Fruit fly (Drosophila melanogaster) whole organism, embryonic: Measurements from ENCODE around the gene CG15625.
A peak's percentile ranks its signal among the peaks of the same experiment; 100 is the strongest.

Experiments
- C15 ChIP-seq: fragments of 200-800 bp; sonication (Bioruptor generic); IDR thresholded peaks from 3 replicates; pipeline ENCODE4 v1.3.6; 2022; ENCODE audit warnings: missing biosample characterization, missing genetic modification characterization
- CG10366 ChIP-seq: fragments of 200-800 bp; sonication (Bioruptor generic); IDR thresholded peaks from 2 replicates; pipeline ENCODE4 v1.3.6; 2022; ENCODE audit warnings: missing biosample characterization, missing genetic modification characterization
- CG14860 ChIP-seq: fragments of 200-800 bp; sonication (Bioruptor generic); IDR thresholded peaks from 3 replicates; pipeline ENCODE4 v1.3.6; 2022; ENCODE audit warnings: missing biosample characterization, missing genetic modification characterization; ENCODE audit not compliant: partially characterized antibody
- CG15514 ChIP-seq: fragments of 200-800 bp; sonication (Bioruptor generic); optimal IDR thresholded peaks from 3 replicates; lab custom pipeline; 2017; ENCODE audit warnings: missing biosample characterization, missing genetic modification characterization, mild to moderate bottlenecking, moderate library complexity, missing genetic modification reagents
- CG15601 ChIP-seq: fragments of 200-800 bp; sonication (Bioruptor generic); optimal IDR thresholded peaks from 3 replicates; lab custom pipeline; 2019; ENCODE audit warnings: missing biosample characterization, mild to moderate bottlenecking, missing genetic modification characterization, moderate library complexity
- CG1647 ChIP-seq: fragments of 200-800 bp; sonication (Bioruptor generic); optimal IDR thresholded peaks from 3 replicates; lab custom pipeline; 2016; ENCODE audit warnings: missing biosample characterization, missing genetic modification characterization
- CG3281 ChIP-seq: fragments of 200-800 bp; sonication (Bioruptor generic); optimal IDR thresholded peaks from 3 replicates; lab custom pipeline; 2017; ENCODE audit warnings: missing biosample characterization, mild to moderate bottlenecking, missing genetic modification characterization
- CG34224 ChIP-seq: fragments of 200-800 bp; sonication (Bioruptor generic); IDR thresholded peaks from 3 replicates; pipeline ENCODE4 v1.3.6; 2022; ENCODE audit warnings: missing biosample characterization, missing genetic modification characterization; ENCODE audit not compliant: partially characterized antibody
- CG34376 ChIP-seq: fragments of 200-800 bp; sonication (Bioruptor generic); optimal IDR thresholded peaks from 2 replicates; lab custom pipeline; 2018; ENCODE audit warnings: missing biosample characterization, mild to moderate bottlenecking, missing genetic modification characterization
- CG8478 ChIP-seq: fragments of >200 bp; optimal IDR thresholded peaks from 2 replicates; lab custom pipeline; 2018
- Deaf1 ChIP-seq: fragments of 200-800 bp; optimal IDR thresholded peaks from 3 replicates; lab custom pipeline; 2019; ENCODE audit warnings: missing biosample characterization, mild to moderate bottlenecking, missing genetic modification characterization, moderate library complexity
- Dref ChIP-seq: fragments of 200-800 bp; sonication (Bioruptor generic); IDR thresholded peaks from 2 replicates; pipeline ENCODE4 v1.3.6; 2022; ENCODE audit warnings: missing biosample characterization, missing genetic modification characterization
- Drgx ChIP-seq: fragments of 200-800 bp; sonication (Bioruptor generic); IDR thresholded peaks from 2 replicates; pipeline ENCODE4 v1.3.6; 2022; ENCODE audit warnings: missing biosample characterization, missing genetic modification characterization
- Fer1 ChIP-seq: fragments of 200-800 bp; sonication (Bioruptor generic); optimal IDR thresholded peaks from 2 replicates; lab custom pipeline; 2017; ENCODE audit warnings: missing biosample characterization, mild to moderate bottlenecking, missing genetic modification characterization
- Hmr ChIP-seq: fragments of 200-800 bp; sonication (Bioruptor generic); optimal IDR thresholded peaks from 3 replicates; lab custom pipeline; 2017; ENCODE audit warnings: mild to moderate bottlenecking, missing biosample characterization, missing genetic modification reagents, missing genetic modification characterization
- Jarid2 ChIP-seq: fragments of 200-800 bp; sonication (Bioruptor generic); optimal IDR thresholded peaks from 3 replicates; lab custom pipeline; 2017; ENCODE audit warnings: mild to moderate bottlenecking, missing biosample characterization, missing genetic modification reagents, missing genetic modification characterization
- Lhr ChIP-seq: fragments of 200-800 bp; sonication (Bioruptor generic); optimal IDR thresholded peaks from 3 replicates; lab custom pipeline; 2017; ENCODE audit warnings: mild to moderate bottlenecking, missing biosample characterization, missing genetic modification reagents, missing genetic modification characterization
- Meics ChIP-seq: fragments of 200-800 bp; sonication (Bioruptor generic); optimal IDR thresholded peaks from 2 replicates; lab custom pipeline; 2017; ENCODE audit warnings: missing biosample characterization, mild to moderate bottlenecking, missing genetic modification characterization
- corto ChIP-seq: fragments of 200-800 bp; sonication (Bioruptor generic); optimal IDR thresholded peaks from 2 replicates; lab custom pipeline; 2016; ENCODE audit warnings: missing biosample characterization, mild to moderate bottlenecking, missing genetic modification characterization, moderate library complexity
- ems ChIP-seq: fragments of 200-800 bp; sonication (Bioruptor generic); optimal IDR thresholded peaks from 3 replicates; lab custom pipeline; 2016; ENCODE audit warnings: missing biosample characterization, missing genetic modification characterization
- lab ChIP-seq: fragments of 200-800 bp; sonication (Bioruptor generic); optimal IDR thresholded peaks from 3 replicates; lab custom pipeline; 2017; ENCODE audit warnings: missing biosample characterization, missing genetic modification characterization, mild to moderate bottlenecking, moderate library complexity, missing genetic modification reagents
- lbe ChIP-seq: fragments of 200-800 bp; sonication (Bioruptor generic); optimal IDR thresholded peaks from 2 replicates; lab custom pipeline; 2016; ENCODE audit warnings: missing biosample characterization, mild to moderate bottlenecking, missing genetic modification characterization
- lmd ChIP-seq: fragments of 200-800 bp; sonication (Bioruptor generic); IDR thresholded peaks from 2 replicates; pipeline ENCODE4 v1.3.6; 2022; ENCODE audit warnings: missing biosample characterization, missing genetic modification characterization
- lola ChIP-seq, 3 experiments: fragments of >200 bp in 2 of 3; fragments of 200-800 bp in 1 of 3; sonication (Bioruptor generic) in 1 of 3; optimal IDR thresholded peaks; 2 replicates each; lab custom pipeline; 2017 to 2019; ENCODE audit warnings: missing biosample characterization in 3 of 3, missing genetic modification characterization in 3 of 3, mild to moderate bottlenecking in 1 of 3, moderate library complexity in 1 of 3
- maf-S ChIP-seq: fragments of 200-800 bp; sonication (Bioruptor generic); optimal IDR thresholded peaks from 2 replicates; lab custom pipeline; 2016; ENCODE audit warnings: missing biosample characterization, missing genetic modification characterization
- scrt ChIP-seq: fragments of 200-800 bp; sonication (Bioruptor generic); optimal IDR thresholded peaks from 2 replicates; lab custom pipeline; 2018; ENCODE audit warnings: missing biosample characterization, mild to moderate bottlenecking, missing genetic modification characterization, moderate library complexity
- trem ChIP-seq: fragments of 200-800 bp; optimal IDR thresholded peaks from 3 replicates; lab custom pipeline; 2019; ENCODE audit warnings: missing biosample characterization, mild to moderate bottlenecking, missing genetic modification characterization, moderate library complexity

Gene CG15625

dm6 chr2L:4936325-4936869 lies 46.6 kb downstream of the CG15625 start, which contains the start of gene hoe2 (continued):
- 0 out of 3 replicates have a peak, but pooled peaks have one; percentile 9 for TF ChIP-seq CG34224
- TF ChIP-seq Lhr (GFP tag; lab: Kevin White, UChicago): no peak
- TF ChIP-seq Drgx (GFP tag; lab: Robert Waterston, UW): 0 out of 2 replicates have a peak, but pooled peaks have one; percentile 16
- TF ChIP-seq C15 (GFP tag; lab: Robert Waterston, UW): no peak
- TF ChIP-seq lab (GFP tag; lab: Kevin White, UChicago): peak; percentile 55
- peak; percentile 31 for TF ChIP-seq CG3281
- peak; percentile 4 for TF ChIP-seq Meics (GFP tag; lab: Kevin White, UChicago)
- TF ChIP-seq Hmr: peak; percentile 71
- no peak for TF ChIP-seq trem (tag; lab: Kevin White, UChicago)
- no peak for TF ChIP-seq maf-S (GFP tag; lab: Kevin White, UChicago)
- no peak for TF ChIP-seq CG14860 (GFP tag; lab: Robert Waterston, UW)
- TF ChIP-seq Dref (GFP tag; lab: Robert Waterston, UW): peak; percentile 11; the same call in 1 of the 2 replicates
- peak; percentile 80 for TF ChIP-seq Fer1
- TF ChIP-seq CG8478 (lab: Kevin White, UChicago): no peak
- peak; percentile 23 for TF ChIP-seq Jarid2
- TF ChIP-seq lmd (GFP tag; lab: Robert Waterston, UW): no peak
- TF ChIP-seq CG34376 (GFP tag; lab: Kevin White, UChicago): peak; percentile 37
- TF ChIP-seq CG15601 (tag; lab: Kevin White, UChicago): peak; percentile 94
- TF ChIP-seq lola (GFP tag; optimal IDR thresholded peaks at IDR 0.05; lab: Kevin White, UChicago): no peak
- TF ChIP-seq scrt (GFP tag; lab: Kevin White, UChicago): peak; percentile 94
- peak; percentile 94 for TF ChIP-seq Deaf1 (tag; lab: Kevin White, UChicago)
- TF ChIP-seq CG15514 (GFP tag; lab: Kevin White, UChicago): peak; percentile 48

dm6 chr2L:4937060-4937459 lies 47.3 kb downstream of the CG15625 start, which contains the start of gene Sgs1:
Sgs1 (plus strand) TSS chr2L:4937409.
- TF ChIP-seq corto (peak; percentile 25), CG10366 (no peak), CG1647 (GFP tag; lab: Kevin White, UChicago) (no peak), ems (no peak), lbe (GFP tag; lab: Kevin White, UChicago) (peak; percentile 16)
